Worm (Caenorhabditis elegans) whole organism, mixed stage, embryonic: ENCODE measurements around the gene plpr-1.

Experiments used
- bed-3 ChIP-seq: fragments of 200-800 bp; sonication (Bioruptor generic); optimal IDR thresholded peaks from 3 replicates; lab custom pipeline; 2018; ENCODE audit warnings: mild to moderate bottlenecking, missing genetic modification characterization, moderate library complexity, missing compliant biosample characterization
- blmp-1 ChIP-seq: fragments of 150-350 bp; optimal IDR thresholded peaks from 2 replicates; lab custom pipeline; 2014; ENCODE audit warnings: missing biosample characterization, missing genetic modification characterization
- ceh-39 ChIP-seq: fragments of 150-350 bp; optimal IDR thresholded peaks from 2 replicates; lab custom pipeline; 2014; ENCODE audit warnings: missing biosample characterization, missing genetic modification characterization
- ceh-83 ChIP-seq: fragments of 200-800 bp; sonication (Bioruptor generic); optimal IDR thresholded peaks from 2 replicates; lab custom pipeline; 2018; ENCODE audit warnings: mild to moderate bottlenecking, missing genetic modification characterization, missing compliant biosample characterization
- ces-1 ChIP-seq: fragments of 150-350 bp; optimal IDR thresholded peaks from 2 replicates; lab custom pipeline; 2014; ENCODE audit warnings: missing biosample characterization, missing genetic modification reagents, missing genetic modification characterization
- cnd-1 ChIP-seq: fragments of 200-800 bp; sonication (Bioruptor generic); optimal IDR thresholded peaks from 2 replicates; lab custom pipeline; 2018; ENCODE audit warnings: mild to moderate bottlenecking, missing genetic modification characterization, missing compliant biosample characterization
- drap-1 ChIP-seq: fragments of 200-800 bp; sonication (Bioruptor generic); optimal IDR thresholded peaks from 3 replicates; lab custom pipeline; 2018; ENCODE audit warnings: mild to moderate bottlenecking, missing genetic modification characterization, missing compliant biosample characterization
- elt-1 ChIP-seq: sonication (generic microtip); optimal IDR thresholded peaks from 2 replicates; lab custom pipeline; 2017; ENCODE audit warnings: missing genetic modification characterization, mild to moderate bottlenecking, missing compliant biosample characterization, antibody characterized with exemption, moderate library complexity, borderline replicate concordance; ENCODE audit not compliant: insufficient read depth
- elt-3 ChIP-seq: fragments of 150-350 bp; optimal IDR thresholded peaks from 2 replicates; lab custom pipeline; 2014; ENCODE audit warnings: missing biosample characterization, missing genetic modification characterization
- flh-1 ChIP-seq: fragments of 200-800 bp; sonication (Bioruptor generic); optimal IDR thresholded peaks from 2 replicates; lab custom pipeline; 2018; ENCODE audit warnings: mild to moderate bottlenecking, missing genetic modification characterization, moderate library complexity, missing compliant biosample characterization
- ham-2 ChIP-seq: fragments of 200-800 bp; sonication (Bioruptor generic); optimal IDR thresholded peaks from 2 replicates; lab custom pipeline; 2018; ENCODE audit warnings: mild to moderate bottlenecking, missing genetic modification characterization, missing compliant biosample characterization
- hlh-1 ChIP-seq: fragments of 150-350 bp; optimal IDR thresholded peaks from 2 replicates; lab custom pipeline; 2014; ENCODE audit warnings: missing biosample characterization, missing genetic modification reagents, missing genetic modification characterization
- lin-13 ChIP-seq: fragments of 150-350 bp; optimal IDR thresholded peaks from 2 replicates; lab custom pipeline; 2014; ENCODE audit warnings: missing biosample characterization, missing genetic modification characterization
- lin-32 ChIP-seq: fragments of 200-800 bp; sonication (Bioruptor generic); optimal IDR thresholded peaks from 2 replicates; lab custom pipeline; 2018; ENCODE audit warnings: mild to moderate bottlenecking, missing genetic modification characterization, missing compliant biosample characterization
- mep-1 ChIP-seq: fragments of 150-350 bp; optimal IDR thresholded peaks from 2 replicates; lab custom pipeline; 2017; ENCODE audit warnings: missing biosample characterization, missing genetic modification reagents, missing genetic modification characterization, inconsistent platforms
- mls-2 ChIP-seq: sonication (generic microtip); optimal IDR thresholded peaks from 2 replicates; lab custom pipeline; 2016; ENCODE audit warnings: mild to moderate bottlenecking, missing genetic modification characterization, moderate library complexity, missing compliant biosample characterization
- nhr-12 ChIP-seq: fragments of 150-350 bp; optimal IDR thresholded peaks from 2 replicates; lab custom pipeline; 2014; ENCODE audit warnings: missing biosample characterization, missing genetic modification characterization
- nhr-2 ChIP-seq: fragments of 150-350 bp; optimal IDR thresholded peaks from 2 replicates; lab custom pipeline; 2014; ENCODE audit warnings: missing biosample characterization, missing genetic modification characterization
- nhr-237 ChIP-seq: fragments of 150-350 bp; optimal IDR thresholded peaks from 2 replicates; lab custom pipeline; 2014; ENCODE audit warnings: missing biosample characterization, missing genetic modification characterization
- nhr-28 ChIP-seq: fragments of 150-350 bp; optimal IDR thresholded peaks from 2 replicates; lab custom pipeline; 2014; ENCODE audit warnings: missing biosample characterization, missing genetic modification characterization
- nhr-76 ChIP-seq: sonication (generic microtip); optimal IDR thresholded peaks from 2 replicates; lab custom pipeline; 2017; ENCODE audit warnings: missing biosample characterization, missing genetic modification characterization
- pha-4 ChIP-seq: fragments of 150-350 bp; optimal IDR thresholded peaks from 2 replicates; lab custom pipeline; 2018; ENCODE audit warnings: missing biosample characterization, missing genetic modification reagents, missing genetic modification characterization
- sem-2 ChIP-seq: fragments of 200-800 bp; sonication (Bioruptor generic); optimal IDR thresholded peaks from 2 replicates; lab custom pipeline; 2018; ENCODE audit warnings: mild to moderate bottlenecking, missing genetic modification characterization, missing compliant biosample characterization
- snpc-4 ChIP-seq: fragments of 150-350 bp; optimal IDR thresholded peaks from 2 replicates; lab custom pipeline; 2014; ENCODE audit warnings: missing biosample characterization, missing genetic modification characterization
- sptf-1 ChIP-seq: sonication (generic microtip); optimal IDR thresholded peaks from 2 replicates; lab custom pipeline; 2017; ENCODE audit warnings: mild to moderate bottlenecking, missing genetic modification characterization, moderate library complexity, missing compliant biosample characterization
- tbx-8 ChIP-seq: fragments of 200-800 bp; sonication (Bioruptor generic); optimal IDR thresholded peaks from 2 replicates; lab custom pipeline; 2018; ENCODE audit warnings: mild to moderate bottlenecking, missing genetic modification characterization, moderate library complexity, missing compliant biosample characterization
- unc-120 ChIP-seq: sonication (generic microtip); optimal IDR thresholded peaks from 2 replicates; lab custom pipeline; 2017; ENCODE audit warnings: missing genetic modification characterization, missing compliant biosample characterization; ENCODE audit not compliant: poor library complexity, severe bottlenecking
- unc-39 ChIP-seq: fragments of 150-350 bp; optimal IDR thresholded peaks from 2 replicates; lab custom pipeline; 2014; ENCODE audit warnings: missing biosample characterization, missing genetic modification characterization
- unc-62 ChIP-seq: fragments of 150-350 bp; optimal IDR thresholded peaks from 2 replicates; lab custom pipeline; 2014; ENCODE audit warnings: missing biosample characterization, missing genetic modification reagents, missing genetic modification characterization
- zip-8 ChIP-seq: fragments of 150-350 bp; optimal IDR thresholded peaks from 2 replicates; lab custom pipeline; 2014; ENCODE audit warnings: missing biosample characterization, missing genetic modification characterization
- ztf-11 ChIP-seq: fragments of 150-350 bp; optimal IDR thresholded peaks from 2 replicates; lab custom pipeline; 2014; ENCODE audit warnings: missing biosample characterization, missing genetic modification characterization

Gene plpr-1

DNA sequence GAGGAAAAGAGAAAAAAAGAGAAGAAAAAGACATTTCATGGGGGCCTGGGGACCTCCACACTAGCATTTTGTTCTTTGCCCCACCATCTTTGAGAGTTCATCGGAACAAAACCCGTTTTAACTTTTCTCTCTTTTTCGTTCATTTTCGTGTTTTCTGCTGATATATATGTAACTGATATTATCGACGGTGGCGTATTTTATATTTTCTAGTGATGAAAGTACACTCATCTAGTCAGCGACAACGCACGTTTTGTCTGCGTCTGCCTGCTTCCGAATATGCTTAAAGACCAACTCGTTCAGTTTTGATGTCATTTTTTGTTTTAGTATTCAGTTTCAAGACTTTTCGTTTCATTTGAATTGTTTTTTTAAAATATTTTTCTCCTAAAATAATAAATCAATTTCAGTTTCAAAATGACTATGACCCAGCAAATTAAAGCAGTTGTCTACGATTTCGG lies 40.8 kb upstream of the plpr-1 start, which contains the start of gene bigr-1:
TSS of gene bigr-1 (plus strand) at position 405 of the 455 bp plus-strand sequence.
- TF ChIP-seq ham-2 (GFP tag; lab: Kevin White, UChicago), result no peak
- TF ChIP-seq tbx-8 (GFP tag; lab: Kevin White, UChicago), result no peak
- TF ChIP-seq unc-39 (tag; lab: Kevin White, UChicago), result no peak
- no peak for TF ChIP-seq ztf-11 (tag; lab: Kevin White, UChicago)
- no peak for TF ChIP-seq ces-1 (GFP tag; lab: Kevin White, UChicago)
- TF ChIP-seq nhr-2 (tag; lab: Kevin White, UChicago), result no peak
- TF ChIP-seq unc-62 (GFP tag; lab: Kevin White, UChicago), result no peak
- no peak for TF ChIP-seq hlh-1 (tag; lab: Kevin White, UChicago)

DNA sequence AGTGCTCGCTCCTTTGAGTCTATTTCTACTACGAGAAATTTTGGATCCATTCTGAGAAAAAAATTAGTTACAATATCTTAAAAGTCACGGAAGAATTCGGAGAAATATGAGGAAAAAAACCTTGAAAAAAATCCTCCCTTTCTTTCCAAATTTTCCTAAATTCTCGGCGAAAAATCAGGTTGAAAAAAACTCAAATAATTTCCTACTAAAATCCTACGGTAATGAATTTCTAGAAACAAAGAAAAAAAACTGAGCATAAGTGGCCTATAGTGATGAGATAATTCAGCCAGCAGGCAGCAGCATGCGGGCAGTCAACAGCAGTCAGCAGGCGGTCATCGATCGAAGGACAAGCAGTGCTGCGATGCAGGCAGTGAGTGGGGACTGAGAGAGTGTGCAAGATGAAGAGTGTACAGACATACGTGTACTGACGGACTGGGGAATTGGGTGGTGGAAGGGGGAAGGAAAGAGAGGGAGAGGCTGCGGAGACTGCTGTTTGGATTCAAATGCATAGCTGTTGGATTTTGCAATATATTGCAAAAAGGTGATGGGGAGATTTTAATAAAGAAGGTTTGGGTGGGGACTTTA lies 37.3 kb upstream of the plpr-1 start, which contains the start of gene lir-3:
TSS of gene lir-3 (minus strand) at position 51 of the 585 bp plus-strand sequence.
- TF ChIP-seq ceh-39, result no peak
- no peak for TF ChIP-seq ceh-83 (GFP tag; lab: Kevin White, UChicago)
- peak; percentile 48 for TF ChIP-seq ham-2 (GFP tag; lab: Kevin White, UChicago)
- TF ChIP-seq mls-2 (tag; lab: Kevin White, UChicago), result peak; percentile 21
- TF ChIP-seq nhr-28 (tag; lab: Kevin White, UChicago), result no peak
- TF ChIP-seq blmp-1 (tag; lab: Kevin White, UChicago), result no peak
- no peak for TF ChIP-seq sem-2 (GFP tag; lab: Kevin White, UChicago)
- TF ChIP-seq elt-3 (tag; lab: Kevin White, UChicago), result no peak
- TF ChIP-seq mep-1 (tag; lab: Kevin White, UChicago), result peak; percentile 0
- no peak for TF ChIP-seq flh-1 (GFP tag; lab: Kevin White, UChicago)
- no peak for TF ChIP-seq pha-4 (tag; lab: Kevin White, UChicago)
- no peak for TF ChIP-seq nhr-12 (tag; lab: Kevin White, UChicago)
- no peak for TF ChIP-seq nhr-76 (tag; lab: Kevin White, UChicago)
- no peak for TF ChIP-seq ztf-11 (tag; lab: Kevin White, UChicago)
- peak; percentile 48 for TF ChIP-seq hlh-1 (tag; lab: Kevin White, UChicago)
- TF ChIP-seq bed-3 (GFP tag; lab: Kevin White, UChicago), result no peak
- peak; percentile 11 for TF ChIP-seq unc-120 (tag; lab: Kevin White, UChicago)
- TF ChIP-seq zip-8 (tag; lab: Kevin White, UChicago), result no peak
- TF ChIP-seq nhr-2 (tag; lab: Kevin White, UChicago), result no peak
- peak; percentile 19 for TF ChIP-seq cnd-1 (tag; lab: Kevin White, UChicago)
- TF ChIP-seq lin-32 (GFP tag; lab: Kevin White, UChicago), result peak; percentile 34
- no peak for TF ChIP-seq tbx-8 (GFP tag; lab: Kevin White, UChicago)
- no peak for TF ChIP-seq elt-1
- TF ChIP-seq snpc-4 (tag; lab: Kevin White, UChicago), result no peak
- TF ChIP-seq lin-13 (tag; lab: Kevin White, UChicago), result no peak
- peak; percentile 21 for TF ChIP-seq drap-1 (GFP tag; lab: Kevin White, UChicago)
- TF ChIP-seq ces-1 (GFP tag; lab: Kevin White, UChicago), result peak; percentile 15
- TF ChIP-seq nhr-237 (tag; lab: Kevin White, UChicago), result no peak

DNA sequence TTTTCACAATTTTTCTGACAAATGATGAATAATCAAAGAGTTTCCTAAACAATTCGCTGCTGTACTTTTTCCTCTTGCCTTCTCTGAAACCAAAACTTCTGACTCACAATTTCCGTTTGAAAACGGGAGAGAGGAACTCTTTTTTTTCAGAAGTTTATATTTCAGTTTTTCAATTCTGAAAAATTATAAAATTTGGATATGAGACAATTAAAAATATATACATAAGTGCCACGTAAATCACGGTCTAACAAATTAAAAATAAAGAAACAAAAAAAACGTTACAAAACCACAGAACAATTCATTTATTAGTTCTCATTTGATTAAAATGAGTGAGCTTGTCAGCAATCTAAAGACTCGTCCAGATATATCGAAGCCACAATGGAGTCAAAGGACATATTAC lies 36.4 kb upstream of the plpr-1 start, which contains the start of gene sfxn-1.2:
TSS of gene sfxn-1.2 (plus strand) at position 301 of the 400 bp plus-strand sequence.
- TF ChIP-seq elt-1 (no peak), ceh-39 (no peak), sem-2 (GFP tag; lab: Kevin White, UChicago) (no peak), bed-3 (GFP tag; lab: Kevin White, UChicago) (no peak), mls-2 (tag; lab: Kevin White, UChicago) (no peak), unc-39 (tag; lab: Kevin White, UChicago) (no peak), sptf-1 (tag; lab: Kevin White, UChicago) (no peak), unc-120 (tag; lab: Kevin White, UChicago) (no peak), zip-8 (tag; lab: Kevin White, UChicago) (no peak), ham-2 (GFP tag; lab: Kevin White, UChicago) (no peak), drap-1 (GFP tag; lab: Kevin White, UChicago) (no peak), nhr-237 (tag; lab: Kevin White, UChicago) (no peak), nhr-12 (tag; lab: Kevin White, UChicago) (no peak), lin-32 (GFP tag; lab: Kevin White, UChicago) (no peak), snpc-4 (tag; lab: Kevin White, UChicago) (no peak), lin-13 (tag; lab: Kevin White, UChicago) (no peak), nhr-76 (tag; lab: Kevin White, UChicago) (no peak), ces-1 (GFP tag; lab: Kevin White, UChicago) (no peak), tbx-8 (GFP tag; lab: Kevin White, UChicago) (no peak), unc-62 (GFP tag; lab: Kevin White, UChicago) (no peak)
